In the genomic region with DNA sequence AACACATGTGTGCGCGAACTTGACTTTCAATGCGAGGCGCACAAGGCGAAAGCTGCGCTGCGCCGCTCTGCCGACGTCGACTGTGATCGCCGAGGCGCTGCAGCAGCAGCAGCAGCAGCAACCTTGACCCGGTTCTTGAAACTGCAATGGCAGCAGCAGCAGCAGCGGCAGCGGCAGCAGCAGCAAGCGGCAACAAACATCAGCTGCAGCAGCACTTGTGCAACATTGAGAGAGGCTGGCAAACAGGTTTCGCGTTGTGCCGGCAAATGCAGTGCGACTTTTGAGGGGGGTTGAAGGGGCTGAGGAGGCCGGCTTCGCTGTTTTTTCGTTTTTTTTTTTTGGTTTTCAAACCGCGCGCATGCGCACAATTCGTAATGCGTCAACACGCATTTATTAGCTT, we compare ENCODE assay signal across 1 fruit fly cellular context.
A peak's percentile ranks its signal among the peaks of the same experiment; 100 is the strongest.
TF ChIP-seq lines count a peak whose summit lies in the region.

No protein-coding gene starts in this region.

TF ChIP-seq in whole organism, embryonic, 481 proteins besides CTCF, POLR2A, EP300 and RAD21 (continued from another document):
- TF ChIP-seq knrl (GFP tag; IDR thresholded peaks at IDR 0.05; lab: Robert Waterston, UW; ENCODE audit: partially characterized antibody), result no peak
- TF ChIP-seq Opbp (GFP tag; IDR thresholded peaks at IDR 0.05; lab: Robert Waterston, UW; ENCODE audit: partially characterized antibody), result no peak
- TF ChIP-seq gsb (GFP tag; IDR thresholded peaks at IDR 0.05; lab: Robert Waterston, UW), result no peak
- no peak for TF ChIP-seq ro (GFP tag; IDR thresholded peaks at IDR 0.05; lab: Robert Waterston, UW)
- no peak for TF ChIP-seq CG32772 (GFP tag; IDR thresholded peaks at IDR 0.05; lab: Robert Waterston, UW)
- no peak for TF ChIP-seq Ravus (GFP tag; IDR thresholded peaks at IDR 0.05; lab: Robert Waterston, UW)
- 0 out of 2 replicates have a peak, but pooled peaks have one; percentile 16 for TF ChIP-seq CG14441 (GFP tag; IDR thresholded peaks at IDR 0.05; lab: Robert Waterston, UW)
- no peak for TF ChIP-seq sr (GFP tag; IDR thresholded peaks at IDR 0.05; lab: Robert Waterston, UW)
- no peak for TF ChIP-seq Gug (GFP tag; IDR thresholded peaks at IDR 0.05; lab: Robert Waterston, UW)
- TF ChIP-seq crol (GFP tag; IDR thresholded peaks at IDR 0.05; lab: Robert Waterston, UW), result peak; percentile 40; the same call in 1 of the 2 replicates
- TF ChIP-seq CG2129 (GFP tag; IDR thresholded peaks at IDR 0.05; lab: Robert Waterston, UW; ENCODE audit: partially characterized antibody), result no peak
- no peak for TF ChIP-seq CG14667 (GFP tag; IDR thresholded peaks at IDR 0.05; lab: Robert Waterston, UW)
- TF ChIP-seq chinmo (GFP tag; IDR thresholded peaks at IDR 0.05; lab: Robert Waterston, UW; ENCODE audit: partially characterized antibody), result peak; percentile 81; the same call in 2 of the 4 replicates
- TF ChIP-seq Hand (GFP tag; optimal IDR thresholded peaks at IDR 0.05; lab: Kevin White, UChicago), result no peak
- no peak for TF ChIP-seq rib (GFP tag; IDR thresholded peaks at IDR 0.05; lab: Robert Waterston, UW)
- no peak for TF ChIP-seq gcm2 (GFP tag; optimal IDR thresholded peaks at IDR 0.05; lab: Kevin White, UChicago)
- TF ChIP-seq CG6654 (GFP tag; optimal IDR thresholded peaks at IDR 0.05; lab: Kevin White, UChicago), result no peak
- TF ChIP-seq CG17385 (GFP tag; optimal IDR thresholded peaks at IDR 0.05; lab: Kevin White, UChicago), result no peak
